Fruit fly (Drosophila melanogaster): ENCODE data around the gene hth.

The hth gene

dm6 chr3R:10688835-10689234 is 49.5 kb upstream of the hth start (continued):
- TF ChIP-seq C15 (GFP tag; IDR thresholded peaks at IDR 0.05) (0 out of 3 replicates have a peak, but pooled peaks have one; percentile 17), CG30020 (tag; optimal IDR thresholded peaks at IDR 0.05) (no peak), CG8924 (tag; optimal IDR thresholded peaks at IDR 0.05) (peak; percentile 57), sug (tag; optimal IDR thresholded peaks at IDR 0.05) (peak; percentile 4), CG2712 (tag; optimal IDR thresholded peaks at IDR 0.05) (peak; percentile 64), luna (GFP tag; optimal IDR thresholded peaks at IDR 0.05) (no peak), CG2202 (tag; optimal IDR thresholded peaks at IDR 0.05) (no peak), CG32772 (GFP tag; IDR thresholded peaks at IDR 0.05) (peak; percentile 29; the same call in 1 of the 2 replicates), CG13296 (GFP tag; optimal IDR thresholded peaks at IDR 0.05) (peak; percentile 38), so (GFP tag; IDR thresholded peaks at IDR 0.05) (peak; percentile 18; the same call in 1 of the 3 replicates), sisA (GFP tag; IDR thresholded peaks at IDR 0.05) (no peak), sd (tag; optimal IDR thresholded peaks at IDR 0.05) (peak; percentile 31), lab (GFP tag; optimal IDR thresholded peaks at IDR 0.05) (peak; percentile 70), CG3847 (GFP tag; IDR thresholded peaks at IDR 0.05) (peak; percentile 66), CG12104 (GFP tag; optimal IDR thresholded peaks at IDR 0.05) (no peak), ap (GFP tag; IDR thresholded peaks at IDR 0.05) (no peak), vvl (GFP tag; IDR thresholded peaks at IDR 0.05) (peak; percentile 78), dysf (GFP tag; IDR thresholded peaks at IDR 0.05) (peak; percentile 80), al (GFP tag; IDR thresholded peaks at IDR 0.05) (peak; percentile 73), CG9932 (GFP tag; IDR thresholded peaks at IDR 0.05) (peak; percentile 76), Bgb (GFP tag; IDR thresholded peaks at IDR 0.05; ENCODE audit: partially characterized antibody) (no peak), HLH4C (GFP tag; IDR thresholded peaks at IDR 0.05; ENCODE audit: partially characterized antibody) (no peak), Dbx (GFP tag; IDR thresholded peaks at IDR 0.05) (peak; percentile 66), CG8944 (GFP tag; optimal IDR thresholded peaks at IDR 0.05) (no peak), CG8290 (GFP tag; optimal IDR thresholded peaks at IDR 0.05) (no peak), CG8290 (tag; optimal IDR thresholded peaks at IDR 0.05) (peak in 1 of 2 experiments; percentile 43), emc (GFP tag; optimal IDR thresholded peaks at IDR 0.05) (no peak), CG3407 (GFP tag; optimal IDR thresholded peaks at IDR 0.05) (no peak), CG18619 (GFP tag; optimal IDR thresholded peaks at IDR 0.05) (peak; percentile 10), tup (GFP tag; optimal IDR thresholded peaks at IDR 0.05) (peak; percentile 7), caup (GFP tag; optimal IDR thresholded peaks at IDR 0.05; ENCODE audit: severe bottlenecking) (peak; percentile 67), CG6683 (GFP tag; optimal IDR thresholded peaks at IDR 0.05) (no peak), Vsx1 (GFP tag; optimal IDR thresholded peaks at IDR 0.05) (peak; percentile 48), CG11456 (GFP tag; IDR thresholded peaks at IDR 0.05) (peak; percentile 69; the same call in 2 of the 3 replicates), CG2120 (GFP tag; optimal IDR thresholded peaks at IDR 0.05) (peak; percentile 79), CG8281 (tag; optimal IDR thresholded peaks at IDR 0.05) (peak; percentile 14), Rx (GFP tag; IDR thresholded peaks at IDR 0.05) (no peak), CG30431 (GFP tag; optimal IDR thresholded peaks at IDR 0.05) (no peak), Deaf1 (tag; optimal IDR thresholded peaks at IDR 0.05) (no peak), CG17385 (GFP tag; optimal IDR thresholded peaks at IDR 0.05) (peak; percentile 34), CG2875 (GFP tag; optimal IDR thresholded peaks at IDR 0.05) (no peak), chm (GFP tag; IDR thresholded peaks at IDR 0.05) (no peak), CG12942 (GFP tag; optimal IDR thresholded peaks at IDR 0.05) (no peak), CG11695 (GFP tag; IDR thresholded peaks at IDR 0.05) (peak; percentile 62; the same call in 1 of the 3 replicates), slbo (GFP tag; IDR thresholded peaks at IDR 0.05) (peak; percentile 81), E2f1 (GFP tag; IDR thresholded peaks at IDR 0.05) (0 out of 2 replicates have a peak, but pooled peaks have one; percentile 28), Lhr (GFP tag; optimal IDR thresholded peaks at IDR 0.05) (no peak), CoRest (tag; optimal IDR thresholded peaks at IDR 0.05) (peak; percentile 41), Nf-YA (GFP tag; IDR thresholded peaks at IDR 0.05) (no peak), CG12071 (GFP tag; optimal IDR thresholded peaks at IDR 0.05) (peak; percentile 10), Dll (GFP tag; IDR thresholded peaks at IDR 0.05; ENCODE audit: partially characterized antibody) (no peak)

Data from whole organism, embryonic.